Worm (Caenorhabditis elegans) whole organism, midembryonic: ENCODE results near the gene Y17D7B.10.

Source experiments
- flt-1 ChIP-seq: fragments of 200-800 bp; sonication (Bioruptor generic); IDR thresholded peaks from 2 replicates; pipeline ENCODE4 v1.3.6; 2022; ENCODE audit warnings: missing genetic modification characterization, missing compliant biosample characterization
- klf-2 ChIP-seq: fragments of 200-800 bp; sonication (Bioruptor generic); conservative IDR thresholded peaks from 2 replicates; pipeline ENCODE4 v1.3.6; 2022; ENCODE audit warnings: missing genetic modification reagents, missing genetic modification characterization, missing compliant biosample characterization
- ref-1 ChIP-seq: fragments of 200-800 bp; sonication (Bioruptor generic); conservative IDR thresholded peaks from 2 replicates; pipeline ENCODE4 v1.3.6; 2022; ENCODE audit warnings: missing genetic modification reagents, missing genetic modification characterization, missing compliant biosample characterization
- tab-1 ChIP-seq: fragments of 200-800 bp; sonication (Bioruptor generic); IDR thresholded peaks from 2 replicates; pipeline ENCODE4 v1.3.6; 2022; ENCODE audit warnings: missing genetic modification characterization, missing compliant biosample characterization
- ztf-23 ChIP-seq: fragments of 200-800 bp; sonication (Bioruptor generic); IDR thresholded peaks from 2 replicates; pipeline ENCODE4 v1.3.6; 2022; ENCODE audit warnings: missing genetic modification reagents, missing genetic modification characterization, missing compliant biosample characterization
- ztf-29 ChIP-seq: fragments of 200-800 bp; sonication (Bioruptor generic); IDR thresholded peaks from 2 replicates; pipeline ENCODE4 v1.3.6; 2022; ENCODE audit warnings: missing genetic modification reagents, missing genetic modification characterization, missing compliant biosample characterization

ce11 chrV:18787417-18787918 is 4.0 kb downstream of the Y17D7B.10 start, which contains the start of gene Y17D7B.2:
- TF ChIP-seq flt-1 (GFP tag; lab: Robert Waterston, UW) (no peak), tab-1 (GFP tag; lab: Robert Waterston, UW) (no peak), ztf-29 (GFP tag; lab: Robert Waterston, UW) (no peak), ztf-23 (GFP tag; lab: Robert Waterston, UW) (no peak), klf-2 (GFP tag; lab: Robert Waterston, UW) (no peak), ref-1 (no peak)
